Fruit fly (Drosophila melanogaster): ENCODE measurements around the gene CG43880.

DNA sequence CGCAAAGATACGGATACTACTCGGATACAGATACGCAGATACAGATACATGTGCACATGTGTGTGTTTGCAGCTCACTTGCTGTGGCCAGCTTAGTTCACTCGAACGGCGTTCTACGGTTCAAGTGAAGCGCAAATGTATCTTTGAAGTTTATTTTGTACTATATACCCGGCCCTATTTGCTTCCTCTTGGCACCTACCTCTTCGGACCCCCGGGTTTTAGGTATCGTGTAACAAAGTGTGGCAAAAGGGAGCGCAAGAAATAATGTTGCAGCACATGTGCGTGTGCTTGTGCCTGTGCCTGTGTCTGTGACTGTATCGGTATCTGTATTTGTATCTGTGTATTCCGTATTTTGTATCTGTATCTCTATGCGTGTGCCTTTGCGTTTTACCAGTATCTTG, 42.3 kb upstream of the CG43880 start:
- TF ChIP-seq EcR (GFP tag; optimal IDR thresholded peaks at IDR 0.05) (no peak), Dll (optimal IDR thresholded peaks at IDR 0.05) (no peak), psq (optimal IDR thresholded peaks at IDR 0.05) (no peak), usp (GFP tag; optimal IDR thresholded peaks at IDR 0.05) (no peak), CG8478 (optimal IDR thresholded peaks at IDR 0.05) (no peak), pan (optimal IDR thresholded peaks at IDR 0.05) (no peak)

Measured in whole organism.